Worm (Caenorhabditis elegans) whole organism, young adult: ENCODE results near the gene lin-3.
A peak's percentile ranks its signal among the peaks of the same experiment; 100 is the strongest.

Source experiments
- B0261.1 ChIP-seq: sonication (generic microtip); optimal IDR thresholded peaks from 2 replicates; lab custom pipeline; 2016; ENCODE audit warnings: mild to moderate bottlenecking, missing genetic modification characterization, moderate library complexity, missing compliant biosample characterization
- F10E7.11 ChIP-seq: sonication (generic microtip); optimal IDR thresholded peaks from 2 replicates; lab custom pipeline; 2017; ENCODE audit warnings: mild to moderate bottlenecking, missing genetic modification characterization, moderate library complexity, missing compliant biosample characterization
- F33H1.4 ChIP-seq: fragments of 200-800 bp; sonication (Bioruptor generic); IDR thresholded peaks from 2 replicates; pipeline ENCODE4 v1.3.6; 2022; ENCODE audit warnings: missing genetic modification reagents, missing genetic modification characterization, missing compliant biosample characterization
- F37B4.10 ChIP-seq: fragments of 200-800 bp; sonication (Bioruptor generic); IDR thresholded peaks from 2 replicates; pipeline ENCODE4 v1.3.6; 2022; ENCODE audit warnings: missing genetic modification characterization, missing compliant biosample characterization
- Y79H2A.3 ChIP-seq: fragments of 200-800 bp; sonication (Bioruptor generic); conservative IDR thresholded peaks from 2 replicates; pipeline ENCODE4 v1.3.6; 2022; ENCODE audit warnings: missing genetic modification reagents, missing genetic modification characterization, missing compliant biosample characterization
- ama-1 ChIP-seq, 3 experiments: fragments of 150-350 bp in 1 of 3; sonication (generic microtip) in 2 of 3; optimal IDR thresholded peaks; 2 replicates each; lab custom pipeline; 2014 to 2018; ENCODE audit warnings: missing biosample characterization in 2 of 3, missing genetic modification characterization in 2 of 3, missing genetic modification reagents in 2 of 3
- atf-7 ChIP-seq: sonication (generic microtip); optimal IDR thresholded peaks from 2 replicates; lab custom pipeline; 2017; ENCODE audit warnings: mild to moderate bottlenecking, missing genetic modification characterization, missing compliant biosample characterization
- attf-3 ChIP-seq: fragments of 200-800 bp; sonication (Bioruptor generic); conservative IDR thresholded peaks from 2 replicates; pipeline ENCODE4 v1.3.6; 2022; ENCODE audit warnings: missing genetic modification reagents, missing genetic modification characterization, missing compliant biosample characterization
- attf-5 ChIP-seq: fragments of 200-800 bp; sonication (Bioruptor generic); optimal IDR thresholded peaks from 2 replicates; lab custom pipeline; 2018; ENCODE audit warnings: mild to moderate bottlenecking, missing genetic modification characterization, missing compliant biosample characterization
- ccch-3 ChIP-seq: fragments of 200-800 bp; sonication (Bioruptor generic); optimal IDR thresholded peaks from 2 replicates; lab custom pipeline; 2018; ENCODE audit warnings: mild to moderate bottlenecking, missing genetic modification characterization, missing compliant biosample characterization
- cebp-2 ChIP-seq: fragments of 200-800 bp; sonication (Bioruptor generic); IDR thresholded peaks from 2 replicates; pipeline ENCODE4 v1.3.6; 2022; ENCODE audit warnings: missing genetic modification characterization, missing compliant biosample characterization
- ceh-58 ChIP-seq: fragments of 200-800 bp; sonication (Bioruptor generic); IDR thresholded peaks from 2 replicates; pipeline ENCODE4 v1.3.6; 2022; ENCODE audit warnings: missing genetic modification characterization, missing compliant biosample characterization
- ceh-91 ChIP-seq: fragments of 200-800 bp; sonication (Bioruptor generic); IDR thresholded peaks from 2 replicates; pipeline ENCODE4 v1.3.6; 2022; ENCODE audit warnings: missing genetic modification reagents, missing genetic modification characterization, missing compliant biosample characterization
- chd-7 ChIP-seq: sonication (generic microtip); optimal IDR thresholded peaks from 2 replicates; lab custom pipeline; 2016; ENCODE audit warnings: mild to moderate bottlenecking, missing genetic modification characterization, moderate library complexity, missing compliant biosample characterization
- die-1 ChIP-seq: sonication (generic microtip); optimal IDR thresholded peaks from 2 replicates; lab custom pipeline; 2016; ENCODE audit warnings: missing genotype, mild to moderate bottlenecking, missing genetic modification characterization, missing compliant biosample characterization
- dpl-1 ChIP-seq: fragments of 150-350 bp; optimal IDR thresholded peaks from 2 replicates; lab custom pipeline; 2014; ENCODE audit warnings: missing biosample characterization, missing genetic modification reagents, missing genetic modification characterization
- egl-18 ChIP-seq: fragments of 200-800 bp; sonication (Bioruptor generic); IDR thresholded peaks from 2 replicates; pipeline ENCODE4 v1.3.6; 2022; ENCODE audit warnings: missing genetic modification reagents, missing genetic modification characterization, missing compliant biosample characterization
- egrh-3 ChIP-seq: fragments of 200-800 bp; sonication (Bioruptor generic); IDR thresholded peaks from 2 replicates; pipeline ENCODE4 v1.3.6; 2022; ENCODE audit warnings: missing genetic modification reagents, missing genetic modification characterization, missing compliant biosample characterization
- ets-4 ChIP-seq: fragments of 200-800 bp; sonication (Bioruptor generic); optimal IDR thresholded peaks from 2 replicates; lab custom pipeline; 2018; ENCODE audit warnings: mild to moderate bottlenecking, missing genetic modification characterization, missing compliant biosample characterization
- fkh-3 ChIP-seq: sonication (generic microtip); optimal IDR thresholded peaks from 2 replicates; lab custom pipeline; 2016; ENCODE audit warnings: mild to moderate bottlenecking, missing genetic modification characterization, missing compliant biosample characterization
- gei-17 ChIP-seq: fragments of 200-800 bp; sonication (Bioruptor generic); optimal IDR thresholded peaks from 2 replicates; lab custom pipeline; 2018; ENCODE audit warnings: mild to moderate bottlenecking, missing genetic modification characterization, missing compliant biosample characterization
- him-1 ChIP-seq: sonication (generic microtip); optimal IDR thresholded peaks from 2 replicates; lab custom pipeline; 2016; ENCODE audit warnings: missing genotype, missing genetic modification reagents, missing genetic modification characterization, missing compliant biosample characterization
- hrde-1 ChIP-seq: sonication (generic microtip); optimal IDR thresholded peaks from 2 replicates; lab custom pipeline; 2016; ENCODE audit warnings: missing genetic modification characterization, mild to moderate bottlenecking, missing compliant biosample characterization, moderate library complexity, missing genotype, missing genetic modification reagents, borderline replicate concordance
- hsf-1 ChIP-seq: fragments of 200-800 bp; sonication (Bioruptor generic); IDR thresholded peaks from 2 replicates; pipeline ENCODE4 v1.3.6; 2022; ENCODE audit warnings: missing genetic modification reagents, missing genetic modification characterization, missing compliant biosample characterization
- lag-1 ChIP-seq: fragments of 200-800 bp; sonication (Bioruptor generic); IDR thresholded peaks from 2 replicates; pipeline ENCODE4 v1.3.6; 2022; ENCODE audit warnings: missing genetic modification reagents, missing genetic modification characterization, missing compliant biosample characterization
- let-526 ChIP-seq: fragments of 200-800 bp; sonication (Bioruptor generic); IDR thresholded peaks from 2 replicates; pipeline ENCODE4 v1.3.6; 2022; ENCODE audit warnings: missing genetic modification reagents, missing genetic modification characterization, missing compliant biosample characterization
- let-607 ChIP-seq, 2 experiments: fragments of 200-800 bp in 1 of 2; sonication (Bioruptor generic) in 1 of 2; sonication (generic microtip) in 1 of 2; optimal IDR thresholded peaks; 2 replicates each; lab custom pipeline; 2016 to 2018; ENCODE audit warnings: mild to moderate bottlenecking in 2 of 2, missing compliant biosample characterization in 2 of 2, missing genetic modification characterization in 2 of 2, moderate library complexity in 2 of 2, missing genotype in 1 of 2
- lin-40 ChIP-seq: sonication (generic microtip); optimal IDR thresholded peaks from 2 replicates; lab custom pipeline; 2016; ENCODE audit warnings: missing genetic modification characterization, mild to moderate bottlenecking, missing compliant biosample characterization, missing genotype, missing genetic modification reagents
- madf-3 ChIP-seq: fragments of 200-800 bp; sonication (Bioruptor generic); IDR thresholded peaks from 2 replicates; pipeline ENCODE4 v1.3.6; 2022; ENCODE audit warnings: missing genetic modification reagents, missing genetic modification characterization, missing compliant biosample characterization
- mel-28 ChIP-seq: sonication (generic microtip); optimal IDR thresholded peaks from 2 replicates; lab custom pipeline; 2016; ENCODE audit warnings: borderline replicate concordance, mild to moderate bottlenecking, missing genetic modification characterization, missing compliant biosample characterization
- mxl-1 ChIP-seq: sonication (generic microtip); optimal IDR thresholded peaks from 2 replicates; lab custom pipeline; 2016; ENCODE audit warnings: missing genetic modification characterization, missing compliant biosample characterization
- nfya-2 ChIP-seq: fragments of 200-800 bp; sonication (Bioruptor generic); IDR thresholded peaks from 2 replicates; pipeline ENCODE4 v1.3.6; 2022; ENCODE audit warnings: missing genetic modification reagents, missing genetic modification characterization, missing compliant biosample characterization
- nhr-90 ChIP-seq: sonication (generic microtip); optimal IDR thresholded peaks from 2 replicates; lab custom pipeline; 2016; ENCODE audit warnings: missing genotype, mild to moderate bottlenecking, missing genetic modification characterization, missing compliant biosample characterization
- sdz-38 ChIP-seq: sonication (generic microtip); optimal IDR thresholded peaks from 2 replicates; lab custom pipeline; 2016; ENCODE audit warnings: missing genotype, missing genetic modification characterization, missing compliant biosample characterization
- sea-2 ChIP-seq: fragments of 200-800 bp; sonication (Bioruptor generic); IDR thresholded peaks from 2 replicates; pipeline ENCODE4 v1.3.6; 2022; ENCODE audit warnings: missing genetic modification characterization, missing compliant biosample characterization
- xnd-1 ChIP-seq: sonication (generic microtip); optimal IDR thresholded peaks from 2 replicates; lab custom pipeline; 2016; ENCODE audit warnings: missing genotype, missing genetic modification reagents, missing genetic modification characterization, missing compliant biosample characterization
- ztf-18 ChIP-seq: sonication (generic microtip); optimal IDR thresholded peaks from 2 replicates; lab custom pipeline; 2016; ENCODE audit warnings: missing genotype, mild to moderate bottlenecking, missing genetic modification characterization, missing compliant biosample characterization
- ztf-6 ChIP-seq: fragments of 200-800 bp; sonication (Bioruptor generic); IDR thresholded peaks from 2 replicates; pipeline ENCODE4 v1.3.6; 2022; ENCODE audit warnings: missing genetic modification reagents, missing genetic modification characterization, missing compliant biosample characterization

lin-3 gene

DNA sequence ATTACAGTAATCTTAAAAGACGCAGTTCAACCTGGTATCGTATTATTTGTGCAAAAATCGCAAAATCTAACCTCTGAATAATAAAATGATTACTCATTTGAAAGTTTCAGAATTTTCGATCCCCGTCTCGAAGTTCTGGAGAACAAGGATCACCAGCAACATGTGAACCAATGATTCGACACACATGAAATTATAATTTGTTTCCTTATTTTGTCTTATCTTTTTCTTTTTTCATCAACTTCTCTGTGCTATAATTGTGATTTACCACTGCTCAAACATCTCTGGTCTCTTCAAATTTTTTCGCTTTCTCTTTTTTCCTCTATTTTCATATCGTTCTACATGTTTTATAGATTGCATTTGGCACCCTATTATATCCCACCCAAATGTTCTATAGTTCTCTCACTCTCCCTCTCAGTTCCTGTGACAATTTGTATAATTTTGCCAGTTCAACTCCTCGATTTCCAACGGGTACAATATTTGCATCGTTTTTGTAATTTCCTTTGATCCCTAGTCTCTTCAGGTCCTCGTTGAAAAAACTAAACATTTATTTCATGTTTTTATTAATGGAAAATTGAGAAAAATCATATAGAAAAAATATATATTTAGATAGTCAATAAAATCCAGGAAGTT is 9.0 kb downstream of the lin-3 start:
- TF ChIP-seq madf-3: 0 out of 2 replicates have a peak, but pooled peaks have one; percentile 3
- no peak for TF ChIP-seq ama-1 (optimal IDR thresholded peaks at IDR 0.05; lab: Kevin White, UChicago)
- TF ChIP-seq ama-1 (GFP tag; optimal IDR thresholded peaks at IDR 0.05; lab: Kevin White, UChicago): no peak

DNA sequence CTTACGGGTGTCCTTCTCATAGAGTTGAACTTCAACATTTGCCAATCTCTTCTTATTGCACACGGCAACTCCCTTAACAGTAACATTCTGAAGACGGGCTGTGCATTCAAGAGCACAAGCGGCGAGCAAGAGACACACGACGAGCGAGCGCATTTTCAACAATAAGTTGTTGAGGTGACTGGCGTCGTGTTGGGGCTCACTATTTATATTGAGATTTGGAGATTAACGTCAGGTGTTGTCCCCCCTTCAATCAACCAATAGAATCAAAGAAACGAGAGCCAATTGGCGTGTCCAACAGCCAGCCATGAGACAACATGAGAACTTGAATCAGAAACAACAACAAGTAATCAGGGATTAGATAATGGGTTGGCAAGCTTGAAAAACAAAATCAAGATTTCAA is 9.9 kb downstream of the lin-3 start, which contains the start of gene ttr-16:
ttr-16 (minus strand) TSS at position 176 of the 400 bp plus-strand sequence.
- TF ChIP-seq B0261.1 (tag; lab: Kevin White, UChicago): no peak
- TF ChIP-seq let-526 (GFP tag; lab: Robert Waterston, UW): no peak
- no peak for TF ChIP-seq ceh-91 (GFP tag; lab: Robert Waterston, UW)
- no peak for TF ChIP-seq ets-4
- TF ChIP-seq ztf-6 (GFP tag; lab: Robert Waterston, UW): no peak
- no peak for TF ChIP-seq attf-3
- TF ChIP-seq sdz-38 (tag; lab: Kevin White, UChicago): no peak
- TF ChIP-seq egrh-3: no peak
- no peak for TF ChIP-seq xnd-1 (tag; lab: Kevin White, UChicago)
- TF ChIP-seq attf-5 (GFP tag; lab: Kevin White, UChicago): no peak
- no peak for TF ChIP-seq cebp-2 (GFP tag; lab: Robert Waterston, UW)

ce11 chrIV:11067003-11067402 is 12.9 kb downstream of the lin-3 start, which contains the start of gene ttr-17:
ttr-17 (minus strand) TSS chrIV:11067026.
- no peak for TF ChIP-seq nhr-90 (tag; lab: Kevin White, UChicago)
- no peak for TF ChIP-seq egl-18 (GFP tag; lab: Robert Waterston, UW)
- TF ChIP-seq let-607 (tag; optimal IDR thresholded peaks at IDR 0.05; lab: Kevin White, UChicago): no peak
- TF ChIP-seq F10E7.11 (tag; lab: Kevin White, UChicago): no peak
- TF ChIP-seq lin-40 (tag; lab: Kevin White, UChicago): no peak
- TF ChIP-seq fkh-3 (tag; lab: Kevin White, UChicago): no peak
- no peak for TF ChIP-seq dpl-1
- no peak for TF ChIP-seq lag-1 (GFP tag; lab: Robert Waterston, UW)
- no peak for TF ChIP-seq F33H1.4
- TF ChIP-seq F37B4.10 (GFP tag; lab: Robert Waterston, UW): no peak
- no peak for TF ChIP-seq atf-7
- no peak for TF ChIP-seq nfya-2 (GFP tag; lab: Robert Waterston, UW)
- TF ChIP-seq ceh-58 (GFP tag; lab: Robert Waterston, UW): no peak
- TF ChIP-seq mel-28: no peak
- TF ChIP-seq hsf-1: no peak
- TF ChIP-seq sea-2 (GFP tag; lab: Robert Waterston, UW): no peak

DNA sequence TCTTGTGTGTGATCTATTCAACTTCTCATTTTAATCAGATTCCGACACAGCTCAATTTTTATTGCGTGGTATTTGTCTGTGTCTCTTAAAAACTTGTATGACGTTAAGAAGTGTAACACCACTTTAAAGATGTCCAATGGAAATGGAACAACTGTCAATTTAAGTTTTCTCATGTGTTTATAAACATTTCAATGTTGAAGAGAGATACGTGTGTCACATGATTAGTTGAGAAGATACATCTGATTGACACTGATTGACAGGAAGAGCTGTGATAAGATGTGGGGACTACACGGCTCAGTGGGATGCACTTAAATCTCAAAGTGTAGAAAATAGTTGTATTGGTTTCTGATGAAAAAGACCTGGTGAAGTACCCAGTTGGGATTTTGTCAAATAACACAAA is 14.2 kb downstream of the lin-3 start:
- TF ChIP-seq nhr-90 (tag; lab: Kevin White, UChicago): no peak
- TF ChIP-seq nfya-2 (GFP tag; lab: Robert Waterston, UW): no peak
- no peak for TF ChIP-seq him-1 (tag; lab: Kevin White, UChicago)
- TF ChIP-seq hrde-1 (tag; lab: Kevin White, UChicago): no peak
- TF ChIP-seq ccch-3 (GFP tag; lab: Kevin White, UChicago): no peak
- TF ChIP-seq madf-3: no peak
- TF ChIP-seq die-1 (tag; lab: Kevin White, UChicago): no peak
- no peak for TF ChIP-seq mxl-1 (tag; lab: Kevin White, UChicago)
- no peak for TF ChIP-seq Y79H2A.3 (GFP tag; lab: Robert Waterston, UW)
- TF ChIP-seq let-607 (tag; optimal IDR thresholded peaks at IDR 0.05; lab: Kevin White, UChicago): no peak
- TF ChIP-seq gei-17 (GFP tag; lab: Kevin White, UChicago): no peak
- TF ChIP-seq chd-7 (tag; lab: Kevin White, UChicago): no peak
- no peak for TF ChIP-seq ztf-18 (tag; lab: Kevin White, UChicago)
